Fruit fly (Drosophila melanogaster) whole organism, embryonic: ENCODE results near the gene CG10435.

Experiments
- CG10209 ChIP-seq: fragments of 200-800 bp; sonication (Bioruptor generic); optimal IDR thresholded peaks from 3 replicates; lab custom pipeline; 2017; ENCODE audit warnings: missing biosample characterization, mild to moderate bottlenecking, missing genetic modification characterization, missing genetic modification reagents
- CG10959 ChIP-seq: fragments of 200-800 bp; sonication (Bioruptor generic); IDR thresholded peaks from 2 replicates; pipeline ENCODE4 v1.3.6; 2022; ENCODE audit warnings: missing biosample characterization, missing genetic modification characterization
- CG11247 ChIP-seq: fragments of 200-800 bp; sonication (Bioruptor generic); IDR thresholded peaks from 2 replicates; pipeline ENCODE4 v1.3.6; 2022; ENCODE audit warnings: missing biosample characterization, missing genetic modification characterization
- CG13624 ChIP-seq: fragments of 200-800 bp; sonication (Bioruptor generic); optimal IDR thresholded peaks from 2 replicates; lab custom pipeline; 2016; ENCODE audit warnings: missing biosample characterization, missing genetic modification characterization
- CG14965 ChIP-seq: fragments of 200-800 bp; sonication (Bioruptor generic); optimal IDR thresholded peaks from 2 replicates; lab custom pipeline; 2016; ENCODE audit warnings: missing biosample characterization, missing genetic modification characterization, borderline replicate concordance
- CG1647 ChIP-seq: fragments of 200-800 bp; sonication (Bioruptor generic); optimal IDR thresholded peaks from 3 replicates; lab custom pipeline; 2016; ENCODE audit warnings: missing biosample characterization, missing genetic modification characterization
- CG17186 ChIP-seq: fragments of 200-800 bp; sonication (Bioruptor generic); optimal IDR thresholded peaks from 3 replicates; lab custom pipeline; 2017; ENCODE audit warnings: missing biosample characterization, missing genetic modification reagents, missing genetic modification characterization
- CG17802 ChIP-seq: fragments of 200-800 bp; sonication (Bioruptor generic); optimal IDR thresholded peaks from 2 replicates; lab custom pipeline; 2018; ENCODE audit warnings: missing biosample characterization, mild to moderate bottlenecking, missing genetic modification characterization, moderate library complexity
- CG18011 ChIP-seq: fragments of 200-800 bp; sonication (Bioruptor generic); optimal IDR thresholded peaks from 2 replicates; lab custom pipeline; 2017; ENCODE audit warnings: missing biosample characterization, missing genetic modification characterization, mild to moderate bottlenecking, moderate library complexity, missing genotype
- CG18599 ChIP-seq: fragments of 200-800 bp; sonication (Bioruptor generic); optimal IDR thresholded peaks from 3 replicates; lab custom pipeline; 2017; ENCODE audit warnings: missing biosample characterization, missing genetic modification characterization, mild to moderate bottlenecking, moderate library complexity, missing genetic modification reagents
- CG30403 ChIP-seq: fragments of 200-800 bp; sonication (Bioruptor generic); optimal IDR thresholded peaks from 3 replicates; lab custom pipeline; 2016; ENCODE audit warnings: missing biosample characterization, missing genetic modification characterization
- CG3281 ChIP-seq: fragments of 200-800 bp; sonication (Bioruptor generic); optimal IDR thresholded peaks from 3 replicates; lab custom pipeline; 2017; ENCODE audit warnings: missing biosample characterization, mild to moderate bottlenecking, missing genetic modification characterization
- CG34224 ChIP-seq: fragments of 200-800 bp; sonication (Bioruptor generic); IDR thresholded peaks from 3 replicates; pipeline ENCODE4 v1.3.6; 2022; ENCODE audit warnings: missing biosample characterization, missing genetic modification characterization; ENCODE audit not compliant: partially characterized antibody
- CG34376 ChIP-seq: fragments of 200-800 bp; sonication (Bioruptor generic); optimal IDR thresholded peaks from 2 replicates; lab custom pipeline; 2018; ENCODE audit warnings: missing biosample characterization, mild to moderate bottlenecking, missing genetic modification characterization
- CG4328 ChIP-seq: fragments of 200-800 bp; sonication (Bioruptor generic); optimal IDR thresholded peaks from 3 replicates; lab custom pipeline; 2017; ENCODE audit warnings: missing biosample characterization, missing genetic modification reagents, missing genetic modification characterization
- CG4424 ChIP-seq: fragments of 200-800 bp; sonication (Bioruptor generic); optimal IDR thresholded peaks from 3 replicates; lab custom pipeline; 2016; ENCODE audit warnings: missing biosample characterization, missing genetic modification characterization
- CG4707 ChIP-seq: fragments of 200-800 bp; sonication (Bioruptor generic); optimal IDR thresholded peaks from 2 replicates; lab custom pipeline; 2018; ENCODE audit warnings: missing biosample characterization, mild to moderate bottlenecking, missing genetic modification characterization, moderate library complexity
- CG6254 ChIP-seq: fragments of 200-800 bp; sonication (Bioruptor generic); optimal IDR thresholded peaks from 3 replicates; lab custom pipeline; 2017; ENCODE audit warnings: mild to moderate bottlenecking, missing biosample characterization, missing genetic modification reagents, missing genetic modification characterization
- CG6654 ChIP-seq: fragments of 200-800 bp; sonication (Bioruptor generic); optimal IDR thresholded peaks from 2 replicates; lab custom pipeline; 2017; ENCODE audit warnings: missing biosample characterization, mild to moderate bottlenecking, missing genetic modification characterization
- CG8944 ChIP-seq: fragments of 200-800 bp; sonication (Bioruptor generic); optimal IDR thresholded peaks from 3 replicates; lab custom pipeline; 2016; ENCODE audit warnings: missing biosample characterization, missing genetic modification characterization
- Dip2 ChIP-seq: fragments of 200-800 bp; sonication (Bioruptor generic); IDR thresholded peaks from 2 replicates; pipeline ENCODE4 v1.3.6; 2022; ENCODE audit warnings: missing biosample characterization, missing genetic modification characterization
- Dll ChIP-seq: fragments of 200-800 bp; sonication (Bioruptor generic); IDR thresholded peaks from 4 replicates; pipeline ENCODE4 v1.3.6; 2022; ENCODE audit warnings: missing biosample characterization, missing genetic modification characterization; ENCODE audit not compliant: partially characterized antibody
- Gsc ChIP-seq: fragments of 200-800 bp; sonication (Bioruptor generic); IDR thresholded peaks from 2 replicates; pipeline ENCODE4 v1.3.6; 2022; ENCODE audit warnings: missing biosample characterization, missing genetic modification characterization
- Nf-YA ChIP-seq: fragments of 200-800 bp; sonication (Bioruptor generic); IDR thresholded peaks from 2 replicates; pipeline ENCODE4 v1.3.6; 2022; ENCODE audit warnings: missing biosample characterization, missing genetic modification characterization
- Nf-YB ChIP-seq: fragments of 200-800 bp; sonication (Bioruptor generic); optimal IDR thresholded peaks from 3 replicates; lab custom pipeline; 2019; ENCODE audit warnings: missing biosample characterization, mild to moderate bottlenecking, missing genetic modification characterization, moderate library complexity
- Nf-YC ChIP-seq: fragments of 200-800 bp; optimal IDR thresholded peaks from 3 replicates; lab custom pipeline; 2019; ENCODE audit warnings: missing biosample characterization, mild to moderate bottlenecking, missing genetic modification characterization, moderate library complexity
- Sox100B ChIP-seq: fragments of 200-800 bp; sonication (Bioruptor generic); optimal IDR thresholded peaks from 3 replicates; lab custom pipeline; 2018; ENCODE audit warnings: missing biosample characterization, mild to moderate bottlenecking, missing genetic modification characterization
- Stat92E ChIP-seq, 3 experiments: fragments of >200 bp in 2 of 3; fragments of 200-800 bp in 1 of 3; sonication (Bioruptor generic) in 1 of 3; optimal IDR thresholded peaks; 2 replicates each; lab custom pipeline; 2017 to 2019; ENCODE audit warnings: missing biosample characterization in 3 of 3, missing genetic modification characterization in 3 of 3, mild to moderate bottlenecking in 1 of 3, moderate library complexity in 1 of 3
- Trl ChIP-seq, 3 experiments: fragments of >200 bp in 2 of 3; fragments of 200-800 bp in 1 of 3; sonication (Bioruptor generic) in 1 of 3; optimal IDR thresholded peaks; 2 replicates in 1 of 3; 3 replicates in 2 of 3; lab custom pipeline; 2016 to 2017; ENCODE audit warnings: missing biosample characterization in 1 of 3, missing genetic modification characterization in 1 of 3
- cwo ChIP-seq: fragments of 200-800 bp; sonication (Bioruptor generic); optimal IDR thresholded peaks from 3 replicates; lab custom pipeline; 2017; ENCODE audit warnings: missing biosample characterization, missing genetic modification characterization, mild to moderate bottlenecking, moderate library complexity, missing genetic modification reagents
- dati ChIP-seq: fragments of 200-800 bp; sonication (Bioruptor generic); IDR thresholded peaks from 2 replicates; pipeline ENCODE4 v1.3.6; 2022; ENCODE audit warnings: missing biosample characterization, missing genetic modification characterization
- dmrt11E ChIP-seq: fragments of 200-800 bp; sonication (Bioruptor generic); optimal IDR thresholded peaks from 3 replicates; lab custom pipeline; 2018; ENCODE audit warnings: missing biosample characterization, mild to moderate bottlenecking, missing genetic modification characterization, moderate library complexity
- fd96Cb ChIP-seq: fragments of 200-800 bp; sonication (Bioruptor generic); optimal IDR thresholded peaks from 2 replicates; lab custom pipeline; 2018; ENCODE audit warnings: missing biosample characterization, mild to moderate bottlenecking, missing genetic modification characterization, moderate library complexity
- fru ChIP-seq: fragments of >200 bp; optimal IDR thresholded peaks from 2 replicates; lab custom pipeline; 2017
- hkb ChIP-seq, 2 experiments: fragments of 200-800 bp in 1 of 2; fragments of >200 bp in 1 of 2; sonication (Bioruptor generic) in 1 of 2; IDR thresholded peaks in 1 of 2; optimal IDR thresholded peaks in 1 of 2; 2 replicates each; pipeline versions ENCODE4 v1.3.6 to Lab custom; 2017 to 2022; ENCODE audit warnings: missing biosample characterization in 1 of 2, missing genetic modification characterization in 1 of 2
- klu ChIP-seq: fragments of 200-800 bp; sonication (Bioruptor generic); IDR thresholded peaks from 2 replicates; pipeline ENCODE4 v1.3.6; 2022; ENCODE audit warnings: missing biosample characterization, missing genetic modification characterization
- lilli ChIP-seq: fragments of 200-800 bp; sonication (Bioruptor generic); optimal IDR thresholded peaks from 3 replicates; lab custom pipeline; 2016; ENCODE audit warnings: missing biosample characterization, missing genetic modification characterization
- nerfin-1 ChIP-seq: fragments of 200-800 bp; sonication (Bioruptor generic); optimal IDR thresholded peaks from 3 replicates; lab custom pipeline; 2019; ENCODE audit warnings: missing biosample characterization, mild to moderate bottlenecking, missing genetic modification characterization, moderate library complexity
- pb ChIP-seq: fragments of 200-800 bp; sonication (Bioruptor generic); optimal IDR thresholded peaks from 3 replicates; lab custom pipeline; 2016; ENCODE audit warnings: missing biosample characterization, missing genetic modification characterization
- peb ChIP-seq: fragments of 200-800 bp; sonication (Bioruptor generic); IDR thresholded peaks from 2 replicates; pipeline ENCODE4 v1.3.6; 2022; ENCODE audit warnings: missing biosample characterization, missing genetic modification characterization
- pnt ChIP-seq: fragments of 200-800 bp; sonication (Bioruptor generic); optimal IDR thresholded peaks from 3 replicates; lab custom pipeline; 2016; ENCODE audit warnings: missing biosample characterization, missing genetic modification characterization
- shn ChIP-seq: fragments of 200-800 bp; sonication (Bioruptor generic); optimal IDR thresholded peaks from 3 replicates; lab custom pipeline; 2016; ENCODE audit warnings: missing biosample characterization, missing genetic modification characterization
- sima ChIP-seq: fragments of 200-800 bp; sonication (Bioruptor generic); optimal IDR thresholded peaks from 2 replicates; lab custom pipeline; 2016; ENCODE audit warnings: missing biosample characterization, missing genetic modification characterization
- sisA ChIP-seq: fragments of 200-800 bp; sonication (Bioruptor generic); IDR thresholded peaks from 2 replicates; pipeline ENCODE4 v1.3.6; 2022; ENCODE audit warnings: missing biosample characterization, missing genetic modification characterization
- trh ChIP-seq: fragments of 200-800 bp; sonication (Bioruptor generic); optimal IDR thresholded peaks from 2 replicates; lab custom pipeline; 2016; ENCODE audit warnings: missing biosample characterization, missing genetic modification characterization
- usp ChIP-seq: fragments of >200 bp; optimal IDR thresholded peaks from 2 replicates; lab custom pipeline; 2017; ENCODE audit warnings: missing biosample characterization, missing genetic modification characterization
- wdn ChIP-seq: fragments of 200-800 bp; sonication (Bioruptor generic); IDR thresholded peaks from 2 replicates; pipeline ENCODE4 v1.3.6; 2022; ENCODE audit warnings: missing biosample characterization, missing genetic modification characterization
- zen ChIP-seq: fragments of 200-800 bp; sonication (Bioruptor generic); optimal IDR thresholded peaks from 3 replicates; lab custom pipeline; 2018; ENCODE audit warnings: missing biosample characterization, mild to moderate bottlenecking, missing genetic modification characterization, moderate library complexity
- zf30C ChIP-seq: fragments of 200-800 bp; sonication (Bioruptor generic); optimal IDR thresholded peaks from 3 replicates; lab custom pipeline; 2018; ENCODE audit warnings: missing biosample characterization, mild to moderate bottlenecking, missing genetic modification characterization

CG10435 gene

dm6 chr3R:8027203-8027688 lies 14.2 kb upstream of the CG10435 start (continued):
- TF ChIP-seq CG10959 (GFP tag; lab: Robert Waterston, UW) (0 out of 2 replicates have a peak, but pooled peaks have one; percentile 4), Sox100B (peak; percentile 92), Dip2 (GFP tag; lab: Robert Waterston, UW) (no peak), Nf-YA (GFP tag; lab: Robert Waterston, UW) (no peak), Nf-YC (tag; lab: Kevin White, UChicago) (peak; percentile 74), Dll (peak; percentile 34; the same call in 1 of the 4 replicates), CG4424 (GFP tag; lab: Kevin White, UChicago) (peak; percentile 71), CG4707 (no peak), dmrt11E (peak; percentile 70), CG8944 (GFP tag; lab: Kevin White, UChicago) (no peak), pb (GFP tag; lab: Kevin White, UChicago) (no peak), CG18599 (GFP tag; lab: Kevin White, UChicago) (peak; percentile 91), hkb (optimal IDR thresholded peaks at IDR 0.05; lab: Kevin White, UChicago) (no peak), hkb (GFP tag; IDR thresholded peaks at IDR 0.05; lab: Robert Waterston, UW) (peak; percentile 87), wdn (peak; percentile 59), CG34376 (GFP tag; lab: Kevin White, UChicago) (no peak), CG6654 (GFP tag; lab: Kevin White, UChicago) (peak; percentile 45), shn (GFP tag; lab: Kevin White, UChicago) (peak; percentile 1), sima (GFP tag; lab: Kevin White, UChicago) (no peak), CG4328 (GFP tag; lab: Kevin White, UChicago) (peak; percentile 64), fru (lab: Kevin White, UChicago) (no peak), CG34224 (no peak; the same call in 2 of the 3 replicates), zen (tag; lab: Kevin White, UChicago) (peak; percentile 39), CG13624 (GFP tag; lab: Kevin White, UChicago) (no peak), Nf-YB (GFP tag; lab: Kevin White, UChicago) (peak; percentile 84), CG17186 (GFP tag; lab: Kevin White, UChicago) (no peak), zf30C (GFP tag; lab: Kevin White, UChicago) (no peak), CG14965 (GFP tag; lab: Kevin White, UChicago) (no peak), cwo (GFP tag; lab: Kevin White, UChicago) (peak; percentile 75), nerfin-1 (tag; lab: Kevin White, UChicago) (peak; percentile 61), CG3281 (GFP tag; lab: Kevin White, UChicago) (peak; percentile 86), CG10209 (GFP tag; lab: Kevin White, UChicago) (peak; percentile 92), CG18011 (GFP tag; lab: Kevin White, UChicago) (peak; percentile 40), usp (GFP tag; lab: Kevin White, UChicago) (no peak), Gsc (no peak), klu (GFP tag; lab: Robert Waterston, UW) (peak; percentile 15; the same call in 1 of the 2 replicates), CG1647 (GFP tag; lab: Kevin White, UChicago) (no peak), sisA (peak; percentile 63), dati (GFP tag; lab: Robert Waterston, UW) (no peak), fd96Cb (tag; lab: Kevin White, UChicago) (peak; percentile 83), peb (GFP tag; lab: Robert Waterston, UW) (no peak), trh (peak; percentile 43), pnt (peak; percentile 12), CG17802 (tag; lab: Kevin White, UChicago) (no peak), Trl (optimal IDR thresholded peaks at IDR 0.05; lab: Kevin White, UChicago) (peak; percentile 75 to 84), Trl (GFP tag; optimal IDR thresholded peaks at IDR 0.05; lab: Kevin White, UChicago) (peak; percentile 35), Stat92E (GFP tag; optimal IDR thresholded peaks at IDR 0.05; lab: Kevin White, UChicago) (no peak), CG6254 (GFP tag; lab: Kevin White, UChicago) (peak; percentile 76), CG30403 (GFP tag; lab: Kevin White, UChicago) (peak; percentile 85), lilli (GFP tag; lab: Kevin White, UChicago) (peak; percentile 68), CG11247 (GFP tag; lab: Robert Waterston, UW) (peak; percentile 48; the same call in 1 of the 2 replicates)
